Worm (Caenorhabditis elegans) whole organism, L4 larva: ENCODE data around the gene F28H6.6.
"Not testable (repeated sequence)": the region's sequence is repeated elsewhere in the genome, so short reads cannot be mapped to it uniquely, and the experiment has no call there.

Experiments
- Y5F2A.4 ChIP-seq: fragments of 200-800 bp; sonication (Bioruptor generic); optimal IDR thresholded peaks from 2 replicates; lab custom pipeline; 2018; ENCODE audit warnings: mild to moderate bottlenecking, missing genetic modification characterization, missing compliant biosample characterization
- mep-1 ChIP-seq: fragments of 150-350 bp; sonication (generic microtip); optimal IDR thresholded peaks from 3 replicates; lab custom pipeline; 2014; ENCODE audit warnings: missing biosample characterization, missing genetic modification characterization
- nhr-11 ChIP-seq: fragments of 150-350 bp; optimal IDR thresholded peaks from 2 replicates; lab custom pipeline; 2014; ENCODE audit warnings: missing biosample characterization, missing genetic modification characterization
- snpc-4 ChIP-seq: fragments of 150-350 bp; optimal IDR thresholded peaks from 2 replicates; lab custom pipeline; 2014; ENCODE audit warnings: missing biosample characterization, missing genetic modification characterization
- unc-62 ChIP-seq, 3 experiments: fragments of 150-350 bp in 1 of 3; sonication (generic microtip); optimal IDR thresholded peaks in 2 of 3; peaks in 1 of 3; 1 replicate in 1 of 3; 2 replicates in 2 of 3; lab custom pipeline; 2014 to 2017; ENCODE audit warnings: missing biosample characterization in 3 of 3, missing genetic modification characterization in 3 of 3, missing genetic modification reagents in 3 of 3, missing genotype in 1 of 3

DNA sequence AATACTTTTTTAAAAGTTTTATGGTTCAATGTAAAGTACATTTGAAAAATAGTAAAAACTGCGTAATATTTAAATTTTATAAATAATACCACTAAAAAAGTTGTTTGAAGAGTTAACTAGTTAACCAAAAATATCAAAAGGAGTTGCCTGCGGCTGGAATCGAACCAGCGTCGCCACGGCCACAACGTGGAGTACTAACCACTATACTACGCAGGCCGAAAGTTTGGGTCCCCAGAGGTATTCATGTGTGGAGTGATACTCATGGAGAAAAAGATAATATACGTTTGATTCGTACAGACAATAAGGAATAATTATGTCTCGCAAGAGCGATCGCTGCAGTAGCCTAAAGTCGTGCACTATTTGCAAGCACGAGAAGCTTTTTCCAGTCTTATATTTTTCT lies 11.1 kb upstream of the F28H6.6 start:
- not testable (repeated sequence) for TF ChIP-seq Y5F2A.4; snpc-4 (tag; lab: Kevin White, UChicago); nhr-11; mep-1 (tag; lab: Kevin White, UChicago); unc-62 (GFP tag; optimal IDR thresholded peaks at IDR 0.05 in 1 of 2; lab: Kevin White, UChicago); unc-62 (tag; optimal IDR thresholded peaks at IDR 0.05; lab: Kevin White, UChicago)
